Worm (Caenorhabditis elegans) whole organism, L2 larva: Measurements from ENCODE around the gene dpy-28.

Experiments
- blmp-1 ChIP-seq: sonication (generic microtip); optimal IDR thresholded peaks from 2 replicates; lab custom pipeline; 2017; ENCODE audit warnings: missing genetic modification characterization, mild to moderate bottlenecking, missing compliant biosample characterization, antibody characterized with exemption, moderate library complexity; ENCODE audit not compliant: insufficient read depth
- ceh-16 ChIP-seq: fragments of 150-350 bp; optimal IDR thresholded peaks from 2 replicates; lab custom pipeline; 2014; ENCODE audit warnings: missing biosample characterization, missing genetic modification characterization
- elt-3 ChIP-seq: sonication (generic microtip); optimal IDR thresholded peaks from 2 replicates; lab custom pipeline; 2017; ENCODE audit warnings: missing biosample characterization, missing genetic modification characterization
- fos-1 ChIP-seq: fragments of 150-350 bp; optimal IDR thresholded peaks from 2 replicates; lab custom pipeline; 2014; ENCODE audit warnings: missing biosample characterization, missing genetic modification characterization
- lin-13 ChIP-seq: fragments of 150-350 bp; optimal IDR thresholded peaks from 2 replicates; lab custom pipeline; 2014; ENCODE audit warnings: missing biosample characterization, missing genetic modification reagents, missing genetic modification characterization
- nhr-6 ChIP-seq: fragments of 150-350 bp; optimal IDR thresholded peaks from 2 replicates; lab custom pipeline; 2014; ENCODE audit warnings: missing biosample characterization, missing genetic modification characterization
- nhr-77 ChIP-seq: fragments of 150-350 bp; optimal IDR thresholded peaks from 2 replicates; lab custom pipeline; 2014; ENCODE audit warnings: missing biosample characterization, missing genetic modification characterization
- skn-1 ChIP-seq: sonication (generic microtip); optimal IDR thresholded peaks from 2 replicates; lab custom pipeline; 2017; ENCODE audit warnings: missing biosample characterization, missing genetic modification characterization
- ztf-11 ChIP-seq: sonication (generic microtip); optimal IDR thresholded peaks from 2 replicates; lab custom pipeline; 2017; ENCODE audit warnings: missing biosample characterization, missing genetic modification characterization

DNA sequence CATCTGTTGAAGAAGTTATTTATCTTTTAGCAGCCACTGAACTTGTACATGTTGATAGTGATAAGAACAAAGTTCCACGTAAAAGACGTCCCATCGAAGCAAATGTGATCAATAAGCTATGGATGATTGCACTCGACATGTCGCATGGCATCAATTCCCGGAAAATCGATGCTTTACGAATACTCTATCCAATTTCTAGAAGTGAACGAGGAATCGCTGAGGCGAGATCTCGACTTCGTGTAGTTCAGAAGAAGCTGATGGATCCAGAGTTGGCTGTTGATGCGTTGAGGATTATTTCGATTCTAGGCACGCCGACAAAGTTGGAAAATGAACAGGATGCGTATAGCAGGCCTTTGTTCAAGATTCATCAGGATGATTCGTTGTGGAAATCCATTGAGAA lies 6.8 kb downstream of the dpy-28 start:
- TF ChIP-seq elt-3 (tag; lab: Kevin White, UChicago) (no peak), lin-13 (GFP tag; lab: Kevin White, UChicago) (no peak), nhr-6 (tag; lab: Kevin White, UChicago) (no peak), skn-1 (tag; lab: Kevin White, UChicago) (no peak), ztf-11 (tag; lab: Kevin White, UChicago) (no peak), ceh-16 (tag; lab: Kevin White, UChicago) (no peak), blmp-1 (tag; lab: Kevin White, UChicago) (no peak), fos-1 (tag; lab: Kevin White, UChicago) (no peak), nhr-77 (tag; lab: Kevin White, UChicago) (no peak)
